Worm (Caenorhabditis elegans): Measurements from ENCODE around the gene Y62H9A.14.
A peak's percentile ranks its signal among the peaks of the same experiment; 100 is the strongest.
"Not testable (repeated sequence)": the region's sequence is repeated elsewhere in the genome, so short reads cannot be mapped to it uniquely, and the experiment has no call there.

Gene Y62H9A.14

ce11 chrX:11955125-11955524, 34.1 kb downstream of the Y62H9A.14 start, which contains the start of gene T08D10.3:
T08D10.3 (plus strand) TSS chrX:11955425.
- TF ChIP-seq ztf-11 (tag; optimal IDR thresholded peaks at IDR 0.05) (no peak), lin-39 (tag; optimal IDR thresholded peaks at IDR 0.05) (no peak), egl-27 (tag; optimal IDR thresholded peaks at IDR 0.05) (no peak)

ce11 chrX:11957246-11957645, 36.2 kb downstream of the Y62H9A.14 start, which contains the start of gene T08D10.5:
T08D10.5 (plus strand) TSS chrX:11957546.
- TF ChIP-seq tlp-1 (tag; optimal IDR thresholded peaks at IDR 0.05) (no peak), lin-14 (GFP tag; optimal IDR thresholded peaks at IDR 0.05) (no peak), unc-86 (tag; optimal IDR thresholded peaks at IDR 0.05) (no peak), jun-1 (tag; optimal IDR thresholded peaks at IDR 0.05) (no peak), mdl-1 (tag; optimal IDR thresholded peaks at IDR 0.05) (no peak), nhr-85 (tag) (no peak), nhr-76 (tag; optimal IDR thresholded peaks at IDR 0.05) (no peak), ceh-82 (tag; optimal IDR thresholded peaks at IDR 0.05) (no peak), egl-13 (tag; optimal IDR thresholded peaks at IDR 0.05) (no peak), fkh-8 (tag; optimal IDR thresholded peaks at IDR 0.05) (no peak), Y116A8C.19 (tag; optimal IDR thresholded peaks at IDR 0.05; ENCODE audit: borderline replicate concordance) (no peak), C04F5.9 (tag; optimal IDR thresholded peaks at IDR 0.05) (no peak), nhr-77 (tag; optimal IDR thresholded peaks at IDR 0.05) (no peak), nhr-12 (tag; optimal IDR thresholded peaks at IDR 0.05) (no peak)

DNA sequence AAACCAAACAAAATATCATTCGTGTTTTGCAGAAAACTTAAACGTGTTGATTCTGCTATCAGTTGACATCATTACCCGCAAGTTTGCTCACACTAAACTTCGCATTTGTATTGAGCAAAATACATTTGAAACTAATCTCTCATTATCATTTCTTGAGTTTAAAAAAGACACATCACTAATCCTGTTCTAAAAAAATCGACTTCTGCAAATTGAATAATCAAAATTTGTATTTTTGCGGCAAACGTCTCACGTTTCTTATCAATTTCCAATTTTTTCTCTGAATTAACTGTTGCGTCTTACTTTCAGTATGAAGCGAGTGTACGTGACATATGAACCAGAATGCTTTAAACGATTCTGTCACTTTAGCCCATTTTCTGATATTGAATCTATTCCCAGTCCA, 38.8 kb downstream of the Y62H9A.14 start, which contains the start of gene C49F5.8:
C49F5.8 (plus strand) TSS at position 301 of the 400 bp plus-strand sequence.
- TF ChIP-seq dpl-1 (GFP tag; optimal IDR thresholded peaks at IDR 0.05), result no peak
- TF ChIP-seq elt-2 (tag; optimal IDR thresholded peaks at IDR 0.05), result peak; percentile 18

- TF ChIP-seq fkh-4 (tag; optimal IDR thresholded peaks at IDR 0.05; ENCODE audit: borderline replicate concordance); tbx-2 (tag; optimal IDR thresholded peaks at IDR 0.05); C04F5.9 (tag; optimal IDR thresholded peaks at IDR 0.05): not testable (repeated sequence)
Measured at ce11 chrX:11961103-11961502, 40.1 kb downstream of the Y62H9A.14 start, which contains the start of gene C49F5.13. C49F5.13 (plus strand) TSS chrX:11961403.

ce11 chrX:11962050-11962788, 41.2 kb downstream of the Y62H9A.14 start:
- no peak for TF ChIP-seq unc-130 (tag; optimal IDR thresholded peaks at IDR 0.05)
- peak; percentile 58 for TF ChIP-seq nhr-85 (tag)
- TF ChIP-seq mef-2 (tag; optimal IDR thresholded peaks at IDR 0.05), result no peak
- no peak for TF ChIP-seq rnt-1 (tag; optimal IDR thresholded peaks at IDR 0.05)
- no peak for TF ChIP-seq lin-13 (GFP tag; optimal IDR thresholded peaks at IDR 0.05)
- peak; percentile 81 for TF ChIP-seq elt-2 (tag; optimal IDR thresholded peaks at IDR 0.05)
- peak in 3 of 6 experiments; percentile 38 to 62 (median 60) for TF ChIP-seq elt-3 (tag; optimal IDR thresholded peaks at IDR 0.05)
- TF ChIP-seq jun-1 (tag; optimal IDR thresholded peaks at IDR 0.05), result no peak
- TF ChIP-seq blmp-1 (tag; optimal IDR thresholded peaks at IDR 0.05), result peak; percentile 37

DNA sequence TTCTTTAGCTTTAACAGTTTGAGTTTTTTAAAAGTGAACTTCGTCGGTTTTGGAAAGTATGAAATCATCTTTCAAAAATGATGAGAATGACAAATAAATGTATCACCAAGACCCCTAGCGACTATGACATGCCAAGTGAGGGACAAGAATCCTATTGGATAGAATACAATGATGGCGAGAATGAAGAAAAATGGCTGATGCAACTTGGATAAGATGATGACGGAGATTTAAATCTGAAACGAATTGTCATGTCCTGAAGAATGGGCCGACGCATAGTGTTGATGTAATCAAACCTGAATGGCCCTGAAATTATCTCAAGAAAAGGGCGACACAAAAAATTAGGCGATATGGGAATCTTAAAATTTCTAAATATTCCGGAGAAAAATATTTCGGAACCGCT, 42.6 kb downstream of the Y62H9A.14 start:
- TF ChIP-seq sptf-1 (tag; optimal IDR thresholded peaks at IDR 0.05) (no peak), nhr-20 (tag; optimal IDR thresholded peaks at IDR 0.05) (no peak), hlh-4 (tag; optimal IDR thresholded peaks at IDR 0.05) (no peak), skn-1 (tag; optimal IDR thresholded peaks at IDR 0.05) (peak; percentile 10), nhr-12 (tag; optimal IDR thresholded peaks at IDR 0.05) (no peak), mab-9 (GFP tag; IDR thresholded peaks at IDR 0.05) (no peak), nhr-85 (tag) (peak; percentile 76), lin-14 (GFP tag; optimal IDR thresholded peaks at IDR 0.05) (peak; percentile 40), lin-15B (tag; optimal IDR thresholded peaks at IDR 0.05) (no peak), efl-3 (GFP tag; optimal IDR thresholded peaks at IDR 0.05) (no peak), F16B12.6 (tag; optimal IDR thresholded peaks at IDR 0.05) (no peak), pax-3 (tag; optimal IDR thresholded peaks at IDR 0.05) (no peak), snu-23 (GFP tag; optimal IDR thresholded peaks at IDR 0.05) (peak; percentile 25), ets-5 (GFP tag; IDR thresholded peaks at IDR 0.05) (no peak), unc-98 (GFP tag; IDR thresholded peaks at IDR 0.05) (no peak), vab-15 (tag; optimal IDR thresholded peaks at IDR 0.05) (no peak), grh-1 (GFP tag; IDR thresholded peaks at IDR 0.05) (peak; percentile 10; the same call in 1 of the 2 replicates), nhr-28 (tag; optimal IDR thresholded peaks at IDR 0.05) (no peak)

Measured in whole organism, L1 larva.